Fruit fly (Drosophila melanogaster) whole organism, wandering third instar larva: ENCODE results near the gene TfIIA-S.

Experiments used
- Abd-B ChIP-seq: fragments of >200 bp; optimal IDR thresholded peaks from 2 replicates; lab custom pipeline; 2017; ENCODE audit warnings: missing biosample characterization, missing genetic modification characterization
- CG32264 ChIP-seq: fragments of 200-800 bp; sonication (Bioruptor generic); optimal IDR thresholded peaks from 2 replicates; lab custom pipeline; 2016; ENCODE audit warnings: missing biosample characterization, missing genetic modification characterization
- CG9705 ChIP-seq: fragments of 200-800 bp; sonication (Bioruptor generic); optimal IDR thresholded peaks from 2 replicates; lab custom pipeline; 2018; ENCODE audit warnings: missing biosample characterization, mild to moderate bottlenecking, missing genetic modification characterization
- Dfd ChIP-seq: fragments of >200 bp; optimal IDR thresholded peaks from 2 replicates; lab custom pipeline; 2017; ENCODE audit warnings: missing biosample characterization, missing genetic modification characterization
- GATAd ChIP-seq: sonication (Bioruptor generic); optimal IDR thresholded peaks from 2 replicates; lab custom pipeline; 2016; ENCODE audit warnings: missing biosample characterization, missing genetic modification characterization
- Hnf4 ChIP-seq: fragments of 200-800 bp; sonication (Bioruptor generic); optimal IDR thresholded peaks from 2 replicates; lab custom pipeline; 2016; ENCODE audit warnings: missing biosample characterization, mild to moderate bottlenecking, missing genetic modification characterization
- Hr78 ChIP-seq: fragments of >200 bp; optimal IDR thresholded peaks from 2 replicates; lab custom pipeline; 2017; ENCODE audit warnings: missing biosample characterization, missing genetic modification characterization
- Hr83 ChIP-seq: fragments of 200-300 bp; sonication (Bioruptor generic); optimal IDR thresholded peaks from 2 replicates; lab custom pipeline; 2016; ENCODE audit warnings: missing biosample characterization, mild to moderate bottlenecking, missing genetic modification characterization, moderate library complexity; ENCODE audit not compliant: poor library complexity, severe bottlenecking
- Jra ChIP-seq: sonication (Bioruptor generic); optimal IDR thresholded peaks from 2 replicates; lab custom pipeline; 2016; ENCODE audit warnings: missing biosample characterization, missing genetic modification characterization
- Mio ChIP-seq: sonication (Bioruptor generic); optimal IDR thresholded peaks from 2 replicates; lab custom pipeline; 2016; ENCODE audit warnings: missing biosample characterization, missing genetic modification characterization
- Myc ChIP-seq: fragments of >200 bp; optimal IDR thresholded peaks from 2 replicates; lab custom pipeline; 2017
- N ChIP-seq: fragments of >200 bp; optimal IDR thresholded peaks from 2 replicates; lab custom pipeline; 2018; ENCODE audit warnings: missing biosample characterization, missing external identifiers, missing genetic modification characterization
- OdsH ChIP-seq: fragments of 200-800 bp; sonication (Bioruptor generic); optimal IDR thresholded peaks from 2 replicates; lab custom pipeline; 2016; ENCODE audit warnings: missing biosample characterization, mild to moderate bottlenecking, missing genetic modification characterization
- Rel ChIP-seq, 2 experiments: fragments of 200-800 bp; sonication (Bioruptor generic) in 1 of 2; optimal IDR thresholded peaks; 2 replicates in 1 of 2; 3 replicates in 1 of 2; lab custom pipeline; 2016 to 2019; ENCODE audit warnings: mild to moderate bottlenecking in 2 of 2, missing biosample characterization in 2 of 2, missing genetic modification characterization in 2 of 2, moderate library complexity in 1 of 2
- Sp1 ChIP-seq: fragments of 200-800 bp; sonication (Bioruptor generic); optimal IDR thresholded peaks from 3 replicates; lab custom pipeline; 2019; ENCODE audit warnings: missing biosample characterization, mild to moderate bottlenecking, missing genetic modification characterization, moderate library complexity
- Vsx2 ChIP-seq: fragments of 200-300, 225-300 bp; sonication (Bioruptor generic); optimal IDR thresholded peaks from 2 replicates; lab custom pipeline; 2018; ENCODE audit warnings: missing biosample characterization, missing genetic modification characterization; ENCODE audit not compliant: partially characterized antibody
- br ChIP-seq: fragments of 200-800 bp; sonication (Bioruptor generic); optimal IDR thresholded peaks from 2 replicates; lab custom pipeline; 2016; ENCODE audit warnings: missing biosample characterization, missing genetic modification characterization
- brk ChIP-seq: fragments of 200-800 bp; sonication (Bioruptor generic); optimal IDR thresholded peaks from 2 replicates; lab custom pipeline; 2016; ENCODE audit warnings: missing biosample characterization, mild to moderate bottlenecking, missing genetic modification characterization
- dl ChIP-seq, 2 experiments: fragments of 175-275, 200-275 bp in 1 of 2; fragments of 200-275 bp in 1 of 2; sonication (Bioruptor generic); optimal IDR thresholded peaks; lab custom pipeline; 2018; ENCODE audit warnings: mild to moderate bottlenecking in 2 of 2, missing biosample characterization in 2 of 2, missing genetic modification characterization in 2 of 2, moderate library complexity in 2 of 2; ENCODE audit not compliant: partially characterized antibody in 2 of 2, insufficient read depth in 1 of 2
- dmrt93B ChIP-seq: fragments of 200-800 bp; sonication (Bioruptor generic); optimal IDR thresholded peaks from 2 replicates; lab custom pipeline; 2018; ENCODE audit warnings: missing biosample characterization, mild to moderate bottlenecking, missing genetic modification characterization
- dsf ChIP-seq: sonication (Bioruptor generic); optimal IDR thresholded peaks from 2 replicates; lab custom pipeline; 2016; ENCODE audit warnings: missing biosample characterization, missing genetic modification characterization, borderline replicate concordance
- ey ChIP-seq: fragments of 200-800 bp; sonication (Bioruptor generic); optimal IDR thresholded peaks from 2 replicates; lab custom pipeline; 2016; ENCODE audit warnings: missing biosample characterization, missing genetic modification characterization
- foxo ChIP-seq, 2 experiments: fragments of 200-800 bp; sonication (Bioruptor generic); optimal IDR thresholded peaks; 2 replicates in 1 of 2; 3 replicates in 1 of 2; lab custom pipeline; 2016 to 2017; ENCODE audit warnings: missing biosample characterization in 2 of 2, missing genetic modification characterization in 2 of 2
- fru ChIP-seq: fragments of 200-800 bp; sonication (Bioruptor generic); optimal IDR thresholded peaks from 3 replicates; lab custom pipeline; 2016; ENCODE audit warnings: missing biosample characterization, mild to moderate bottlenecking, missing genetic modification characterization
- h ChIP-seq: fragments of 200-800 bp; sonication (Bioruptor generic); optimal IDR thresholded peaks from 3 replicates; lab custom pipeline; 2016; ENCODE audit warnings: missing biosample characterization, mild to moderate bottlenecking, missing genetic modification characterization
- jim ChIP-seq: fragments of 175-275, 200-325 bp; sonication (Bioruptor generic); optimal IDR thresholded peaks from 2 replicates; lab custom pipeline; 2016; ENCODE audit warnings: missing biosample characterization, mild to moderate bottlenecking, missing genetic modification characterization
- pan ChIP-seq: fragments of >200 bp; optimal IDR thresholded peaks from 2 replicates; lab custom pipeline; 2017
- psq ChIP-seq: fragments of 200-800 bp; sonication (Bioruptor generic); optimal IDR thresholded peaks from 3 replicates; lab custom pipeline; 2017; ENCODE audit warnings: missing biosample characterization, mild to moderate bottlenecking, missing genetic modification characterization, moderate library complexity
- rgr ChIP-seq: fragments of 200-800 bp; sonication (Bioruptor generic); optimal IDR thresholded peaks from 3 replicates; lab custom pipeline; 2016; ENCODE audit warnings: missing biosample characterization, mild to moderate bottlenecking, missing genetic modification characterization
- sage ChIP-seq: fragments of 200-800 bp; sonication (Bioruptor generic); optimal IDR thresholded peaks from 2 replicates; lab custom pipeline; 2016; ENCODE audit warnings: missing biosample characterization, mild to moderate bottlenecking, missing genetic modification characterization
- usp ChIP-seq: fragments of >200 bp; optimal IDR thresholded peaks from 2 replicates; lab custom pipeline; 2017; ENCODE audit warnings: missing biosample characterization, missing genetic modification characterization
- woc ChIP-seq: sonication (Bioruptor generic); optimal IDR thresholded peaks from 2 replicates; lab custom pipeline; 2016; ENCODE audit warnings: missing biosample characterization, mild to moderate bottlenecking, missing genetic modification characterization

Gene TfIIA-S

dm6 chr3R:23872606-23873192 lies 18.2 kb downstream of the TfIIA-S start:
- TF ChIP-seq h (GFP tag; lab: Kevin White, UChicago) (peak; percentile 64), N (no peak), dsf (GFP tag; lab: Kevin White, UChicago) (no peak), rgr (GFP tag; lab: Kevin White, UChicago) (peak; percentile 61), br (GFP tag; lab: Kevin White, UChicago) (peak; percentile 40), foxo (GFP tag; optimal IDR thresholded peaks at IDR 0.05; lab: Kevin White, UChicago) (peak in 1 of 2 experiments; percentile 42), OdsH (GFP tag; lab: Kevin White, UChicago) (peak; percentile 50), Abd-B (GFP tag; lab: Kevin White, UChicago) (no peak), dmrt93B (GFP tag; lab: Kevin White, UChicago) (peak; percentile 28), Rel (GFP tag; optimal IDR thresholded peaks at IDR 0.05; lab: Kevin White, UChicago) (no peak), Rel (tag; optimal IDR thresholded peaks at IDR 0.05; lab: Kevin White, UChicago) (peak; percentile 22), ey (GFP tag; lab: Kevin White, UChicago) (peak; percentile 65), Dfd (GFP tag; lab: Kevin White, UChicago) (no peak), psq (GFP tag; lab: Kevin White, UChicago) (peak; percentile 34), Sp1 (GFP tag; lab: Kevin White, UChicago) (peak; percentile 6), fru (GFP tag; lab: Kevin White, UChicago) (peak; percentile 56), woc (GFP tag; lab: Kevin White, UChicago) (peak; percentile 64)

DNA sequence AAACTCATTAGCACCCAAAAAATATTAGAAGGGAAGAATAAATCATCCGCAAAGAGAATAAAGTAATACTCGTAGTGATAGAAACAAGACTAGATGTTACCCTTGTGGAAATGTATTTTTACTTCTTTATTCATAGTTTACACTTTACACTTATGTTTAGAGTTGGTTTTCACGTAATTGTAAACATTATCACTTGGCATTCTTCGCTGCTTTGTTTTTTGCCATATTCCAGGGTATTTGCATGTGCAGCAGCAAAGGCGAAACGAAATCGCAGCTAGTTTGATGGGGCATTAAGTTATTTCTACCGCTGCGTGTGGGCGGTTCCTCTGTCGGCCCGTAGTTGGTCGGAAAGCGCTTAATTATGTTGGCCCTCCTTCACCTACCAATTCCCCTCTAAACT lies 19.1 kb downstream of the TfIIA-S start:
- TF ChIP-seq h (GFP tag; lab: Kevin White, UChicago) (no peak), Dfd (GFP tag; lab: Kevin White, UChicago) (no peak), Hnf4 (no peak), brk (GFP tag; lab: Kevin White, UChicago) (no peak), Abd-B (GFP tag; lab: Kevin White, UChicago) (no peak), dmrt93B (GFP tag; lab: Kevin White, UChicago) (no peak), psq (GFP tag; lab: Kevin White, UChicago) (no peak), Hr78 (no peak)
- TF ChIP-seq, all 38 proteins: peak for 0

dm6 chr3R:23869965-23870364 lies 20.9 kb downstream of the TfIIA-S start:
- TF ChIP-seq rgr (GFP tag; lab: Kevin White, UChicago) (no peak), Myc (no peak)
- TF ChIP-seq, all 38 proteins: peak for 0

DNA sequence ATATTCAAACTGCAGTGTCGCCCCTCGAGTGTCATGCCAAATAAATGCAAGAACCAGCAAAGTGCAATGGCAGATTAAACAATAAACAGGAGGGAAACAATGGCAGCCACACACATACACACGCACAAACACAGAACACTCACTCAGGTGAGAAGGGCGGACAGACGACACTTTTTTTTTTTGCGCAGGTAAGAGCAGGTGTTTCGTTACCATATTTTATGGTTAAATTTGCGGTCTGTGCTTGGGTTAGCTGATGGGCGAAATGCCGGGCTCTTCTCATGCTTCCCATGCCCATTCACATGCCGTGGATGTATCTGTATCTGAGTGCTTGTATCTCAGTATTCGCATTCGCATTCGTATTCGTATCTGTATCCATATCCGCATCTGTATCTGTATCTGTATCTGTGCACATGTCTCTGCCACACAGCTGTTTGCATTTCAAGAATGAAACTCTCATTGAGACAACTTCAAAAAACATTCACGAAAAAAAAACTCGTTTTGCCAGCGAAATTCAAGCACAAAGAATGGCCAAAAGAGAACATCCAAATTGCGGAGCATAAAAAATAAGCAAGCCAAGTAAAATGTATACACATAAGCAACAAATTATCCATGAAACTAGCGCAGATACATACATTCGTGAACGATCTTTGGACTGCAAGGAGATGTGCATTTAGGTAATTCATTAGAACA lies 21.5 kb downstream of the TfIIA-S start:
- TF ChIP-seq usp (GFP tag; lab: Kevin White, UChicago) (no peak), Hr83 (GFP tag; lab: Kevin White, UChicago) (no peak), Jra (GFP tag; lab: Kevin White, UChicago) (no peak), br (GFP tag; lab: Kevin White, UChicago) (peak; percentile 17), OdsH (GFP tag; lab: Kevin White, UChicago) (no peak), Mio (GFP tag; lab: Kevin White, UChicago) (no peak), Vsx2 (GFP tag; lab: Kevin White, UChicago) (no peak), foxo (GFP tag; optimal IDR thresholded peaks at IDR 0.05; lab: Kevin White, UChicago) (peak in 1 of 2 experiments; percentile 11), dl (GFP tag; optimal IDR thresholded peaks at IDR 0.05; lab: Kevin White, UChicago; ENCODE audit: insufficient read depth in 1 of 2, partially characterized antibody in 2 of 2) (peak in 1 of 2 experiments; percentile 36), dsf (GFP tag; lab: Kevin White, UChicago) (no peak), psq (GFP tag; lab: Kevin White, UChicago) (peak; percentile 82), GATAd (GFP tag; lab: Kevin White, UChicago) (no peak), CG9705 (no peak), h (GFP tag; lab: Kevin White, UChicago) (no peak), pan (lab: Kevin White, UChicago) (no peak), brk (GFP tag; lab: Kevin White, UChicago) (peak; percentile 24), jim (GFP tag; lab: Kevin White, UChicago) (no peak), sage (GFP tag; lab: Kevin White, UChicago) (peak; percentile 21), CG32264 (GFP tag; lab: Kevin White, UChicago) (no peak)
